Worm (Caenorhabditis elegans) whole organism, L4/young adult: Measurements from ENCODE around the gene cutl-9.

ENCODE experiments used
- W03F9.2 ChIP-seq: fragments of 150-350 bp; optimal IDR thresholded peaks from 2 replicates; lab custom pipeline; 2014; ENCODE audit warnings: missing biosample characterization, missing genetic modification characterization
- dao-5 ChIP-seq: sonication (generic microtip); optimal IDR thresholded peaks from 2 replicates; lab custom pipeline; 2016; ENCODE audit warnings: missing genotype, missing genetic modification characterization, moderate library complexity, missing compliant biosample characterization
- him-1 ChIP-seq: sonication (generic microtip); optimal IDR thresholded peaks from 2 replicates; lab custom pipeline; 2016; ENCODE audit warnings: missing genotype, missing genetic modification reagents, missing genetic modification characterization, missing compliant biosample characterization

DNA sequence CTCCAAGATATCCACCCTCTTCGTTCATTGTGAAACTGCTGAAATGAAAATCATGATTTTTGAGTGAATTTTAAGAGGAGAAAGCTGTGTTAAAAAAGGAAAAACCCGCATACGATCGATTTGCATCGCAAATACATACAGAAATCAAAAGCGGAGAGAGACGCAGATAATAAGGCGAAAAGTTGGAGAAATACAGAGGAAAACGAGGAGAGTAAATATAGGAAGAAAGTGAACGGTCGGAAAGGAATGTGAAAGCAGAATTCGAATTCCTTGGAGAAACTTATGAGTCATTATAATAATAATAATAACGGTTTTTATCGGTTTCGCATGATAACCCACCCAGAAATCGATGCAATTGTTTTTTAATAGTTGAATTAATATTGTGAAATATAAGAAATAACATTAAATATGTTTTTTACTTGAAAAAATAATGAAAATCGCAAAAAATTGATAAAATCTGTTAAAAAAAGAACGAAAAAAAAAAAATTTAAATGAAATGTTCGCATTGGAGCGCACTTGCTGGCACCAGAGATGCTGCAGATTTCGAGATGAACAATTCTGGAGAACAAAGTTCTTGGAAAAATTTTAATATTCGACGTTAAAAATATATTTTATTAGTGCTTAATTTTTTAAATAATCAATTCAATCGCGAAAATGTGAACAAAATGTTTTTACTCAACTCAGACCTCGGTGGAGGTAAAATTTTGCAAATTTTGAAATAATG lies 14.7 kb upstream of the cutl-9 start, which contains the start of gene ccm-3:
- no peak for TF ChIP-seq dao-5 (tag; lab: Kevin White, UChicago)
- TF ChIP-seq him-1 (tag; lab: Kevin White, UChicago): no peak
- TF ChIP-seq W03F9.2 (tag; lab: Kevin White, UChicago): no peak
